Worm (Caenorhabditis elegans) whole organism, L4 larva: ENCODE measurements around the gene T24A6.20.

Source experiments
- F37D6.2 ChIP-seq: sonication (generic microtip); optimal IDR thresholded peaks from 2 replicates; lab custom pipeline; 2016; ENCODE audit warnings: mild to moderate bottlenecking, missing genetic modification characterization, missing compliant biosample characterization
- F49E8.2 ChIP-seq: sonication (generic microtip); optimal IDR thresholded peaks from 2 replicates; lab custom pipeline; 2016; ENCODE audit warnings: missing compliant biosample characterization, mild to moderate bottlenecking, missing genetic modification characterization, borderline replicate concordance
- R02D3.7 ChIP-seq: fragments of 150-350 bp; sonication (generic microtip); optimal IDR thresholded peaks from 3 replicates; lab custom pipeline; 2014; ENCODE audit warnings: missing biosample characterization, missing genetic modification characterization
- Y75B8A.6 ChIP-seq: fragments of 200-800 bp; sonication (Bioruptor generic); IDR thresholded peaks from 2 replicates; pipeline ENCODE4 v1.3.6; 2022; ENCODE audit warnings: missing genetic modification reagents, missing genetic modification characterization, missing compliant biosample characterization
- aly-2 ChIP-seq: sonication (generic microtip); optimal IDR thresholded peaks from 2 replicates; lab custom pipeline; 2018; ENCODE audit warnings: missing biosample characterization, missing genetic modification characterization
- arid-1 ChIP-seq: fragments of 200-800 bp; sonication (Bioruptor generic); conservative IDR thresholded peaks from 2 replicates; pipeline ENCODE4 v1.3.6; 2022; ENCODE audit warnings: missing genetic modification reagents, missing genetic modification characterization, missing compliant biosample characterization
- attf-4 ChIP-seq: sonication (generic microtip); optimal IDR thresholded peaks from 3 replicates; lab custom pipeline; 2017; ENCODE audit warnings: missing biosample characterization, missing genetic modification characterization
- ceh-28 ChIP-seq: fragments of 150-350 bp; optimal IDR thresholded peaks from 2 replicates; lab custom pipeline; 2014; ENCODE audit warnings: missing biosample characterization, missing genetic modification reagents, missing genetic modification characterization
- ceh-32 ChIP-seq: sonication (generic microtip); optimal IDR thresholded peaks from 2 replicates; lab custom pipeline; 2016; ENCODE audit warnings: mild to moderate bottlenecking, missing genetic modification characterization, missing compliant biosample characterization; ENCODE audit not compliant: poor library complexity
- ceh-44 ChIP-seq: fragments of 200-800 bp; sonication (Bioruptor generic); IDR thresholded peaks from 2 replicates; pipeline ENCODE4 v1.3.6; 2022; ENCODE audit warnings: missing genetic modification reagents, missing genetic modification characterization, missing compliant biosample characterization
- cey-2 ChIP-seq: sonication (generic microtip); optimal IDR thresholded peaks from 3 replicates; lab custom pipeline; 2017; ENCODE audit warnings: missing genetic modification characterization, mild to moderate bottlenecking, missing compliant biosample characterization, antibody characterized with exemption, borderline replicate concordance; ENCODE audit not compliant: insufficient read depth
- ctbp-1 ChIP-seq: fragments of 200-800 bp; sonication (Bioruptor generic); IDR thresholded peaks from 2 replicates; pipeline ENCODE4 v1.3.6; 2022; ENCODE audit warnings: missing genetic modification reagents, missing genetic modification characterization, missing compliant biosample characterization
- daf-12 ChIP-seq: fragments of 150-350 bp; optimal IDR thresholded peaks from 2 replicates; lab custom pipeline; 2014; ENCODE audit warnings: missing biosample characterization, missing genetic modification reagents, missing genetic modification characterization
- daf-16 ChIP-seq, 3 experiments: sonication (generic microtip); optimal IDR thresholded peaks; 2 replicates each; lab custom pipeline; 2016 to 2017; ENCODE audit warnings: missing genetic modification characterization in 3 of 3, missing genetic modification reagents in 3 of 3, mild to moderate bottlenecking in 2 of 3, missing compliant biosample characterization in 2 of 3, missing biosample characterization in 1 of 3, moderate library complexity in 1 of 3
- dmd-8 ChIP-seq: fragments of 200-800 bp; sonication (Bioruptor generic); IDR thresholded peaks from 2 replicates; pipeline ENCODE4 v1.3.6; 2022; ENCODE audit warnings: missing genetic modification characterization, missing compliant biosample characterization
- dpl-1 ChIP-seq: fragments of 150-350 bp; optimal IDR thresholded peaks from 2 replicates; lab custom pipeline; 2014; ENCODE audit warnings: missing biosample characterization, missing genetic modification reagents, missing genetic modification characterization
- dve-1 ChIP-seq: sonication (generic microtip); optimal IDR thresholded peaks from 2 replicates; lab custom pipeline; 2017; ENCODE audit warnings: antibody characterized with exemption, mild to moderate bottlenecking, missing genetic modification characterization, missing compliant biosample characterization; ENCODE audit not compliant: insufficient read depth
- gei-8 ChIP-seq: fragments of 200-800 bp; sonication (Bioruptor generic); optimal IDR thresholded peaks from 2 replicates; lab custom pipeline; 2018; ENCODE audit warnings: mild to moderate bottlenecking, missing genetic modification characterization, missing compliant biosample characterization
- hif-1 ChIP-seq, 2 experiments: sonication (generic microtip); optimal IDR thresholded peaks; 2 replicates each; lab custom pipeline; 2016 to 2017; ENCODE audit warnings: missing compliant biosample characterization in 2 of 2, missing genetic modification characterization in 2 of 2, missing genetic modification reagents in 2 of 2, missing genotype in 2 of 2, mild to moderate bottlenecking in 1 of 2
- hlh-11 ChIP-seq: fragments of 200-800 bp; sonication (Bioruptor generic); optimal IDR thresholded peaks from 2 replicates; lab custom pipeline; 2018; ENCODE audit warnings: mild to moderate bottlenecking, missing genetic modification characterization, missing compliant biosample characterization
- hlh-30 ChIP-seq: sonication (generic microtip); optimal IDR thresholded peaks from 2 replicates; lab custom pipeline; 2017; ENCODE audit warnings: antibody characterized with exemption, mild to moderate bottlenecking, missing genetic modification characterization, missing compliant biosample characterization; ENCODE audit not compliant: insufficient read depth
- hmg-1.1 ChIP-seq: fragments of 200-800 bp; sonication (Bioruptor generic); IDR thresholded peaks from 2 replicates; pipeline ENCODE4 v1.3.6; 2022; ENCODE audit warnings: missing genetic modification reagents, missing genetic modification characterization, missing compliant biosample characterization
- lim-7 ChIP-seq: fragments of 200-800 bp; sonication (Bioruptor generic); IDR thresholded peaks from 2 replicates; pipeline ENCODE4 v1.3.6; 2022; ENCODE audit warnings: missing genetic modification characterization, missing compliant biosample characterization
- lin-1 ChIP-seq: fragments of 200-800 bp; sonication (Bioruptor generic); IDR thresholded peaks from 2 replicates; pipeline ENCODE4 v1.3.6; 2022; ENCODE audit warnings: missing genetic modification reagents, missing genetic modification characterization, missing compliant biosample characterization
- lin-13 ChIP-seq: fragments of 150-350 bp; optimal IDR thresholded peaks from 2 replicates; lab custom pipeline; 2014; ENCODE audit warnings: missing biosample characterization, missing genetic modification reagents, missing genetic modification characterization
- lin-15B ChIP-seq: fragments of 150-350 bp; sonication (generic microtip); optimal IDR thresholded peaks from 3 replicates; lab custom pipeline; 2014; ENCODE audit warnings: missing biosample characterization, missing genetic modification characterization
- lin-29 ChIP-seq: fragments of 200-800 bp; sonication (Bioruptor generic); IDR thresholded peaks from 2 replicates; pipeline ENCODE4 v1.3.6; 2022; ENCODE audit warnings: missing genetic modification reagents, missing genetic modification characterization, missing compliant biosample characterization
- lin-38 ChIP-seq: fragments of 200-800 bp; sonication (Bioruptor generic); IDR thresholded peaks from 2 replicates; pipeline ENCODE4 v1.3.6; 2022; ENCODE audit warnings: missing genetic modification reagents, missing genetic modification characterization, missing compliant biosample characterization
- mdl-1 ChIP-seq, 2 experiments: fragments of 150-350 bp in 1 of 2; sonication (generic microtip) in 1 of 2; optimal IDR thresholded peaks; 2 replicates each; lab custom pipeline; 2014 to 2017; ENCODE audit warnings: missing biosample characterization in 2 of 2, missing genetic modification characterization in 2 of 2
- mep-1 ChIP-seq: fragments of 150-350 bp; sonication (generic microtip); optimal IDR thresholded peaks from 3 replicates; lab custom pipeline; 2014; ENCODE audit warnings: missing biosample characterization, missing genetic modification characterization
- mes-2 ChIP-seq: sonication (generic microtip); optimal IDR thresholded peaks from 2 replicates; lab custom pipeline; 2016; ENCODE audit warnings: missing genotype, mild to moderate bottlenecking, missing genetic modification characterization, missing compliant biosample characterization; ENCODE audit not compliant: poor library complexity, severe bottlenecking
- mxl-2 ChIP-seq: fragments of 200-800 bp; sonication (Bioruptor generic); conservative IDR thresholded peaks from 2 replicates; pipeline ENCODE4 v1.3.6; 2022; ENCODE audit warnings: missing genetic modification reagents, missing genetic modification characterization, missing compliant biosample characterization
- nhr-10 ChIP-seq: fragments of 150-350 bp; optimal IDR thresholded peaks from 2 replicates; lab custom pipeline; 2014; ENCODE audit warnings: missing biosample characterization, missing genetic modification characterization
- nhr-237 ChIP-seq: sonication (generic microtip); optimal IDR thresholded peaks from 2 replicates; lab custom pipeline; 2017; ENCODE audit warnings: missing biosample characterization, missing genetic modification characterization
- nhr-25 ChIP-seq: sonication (generic microtip); optimal IDR thresholded peaks from 2 replicates; lab custom pipeline; 2017; ENCODE audit warnings: missing genetic modification characterization, mild to moderate bottlenecking, missing compliant biosample characterization, antibody characterized with exemption, moderate library complexity, borderline replicate concordance; ENCODE audit not compliant: insufficient read depth
- nhr-41 ChIP-seq: fragments of 200-800 bp; sonication (Bioruptor generic); IDR thresholded peaks from 2 replicates; pipeline ENCODE4 v1.3.6; 2022; ENCODE audit warnings: missing genetic modification reagents, missing genetic modification characterization, missing compliant biosample characterization
- nhr-48 ChIP-seq: sonication (generic microtip); optimal IDR thresholded peaks from 2 replicates; lab custom pipeline; 2016; ENCODE audit warnings: mild to moderate bottlenecking, missing genetic modification characterization, missing compliant biosample characterization
- nhr-77 ChIP-seq: fragments of 150-350 bp; optimal IDR thresholded peaks from 2 replicates; lab custom pipeline; 2014; ENCODE audit warnings: missing biosample characterization, missing genetic modification characterization
- pha-4 ChIP-seq, 2 experiments: fragments of 150-350 bp in 1 of 2; fragments of 200-800 bp in 1 of 2; sonication (Bioruptor generic) in 1 of 2; IDR thresholded peaks in 1 of 2; optimal IDR thresholded peaks in 1 of 2; 2 replicates each; pipeline versions ENCODE4 v1.3.6 to Lab custom; 2014 to 2022; ENCODE audit warnings: missing genetic modification characterization in 2 of 2, missing genetic modification reagents in 2 of 2, missing biosample characterization in 1 of 2, missing compliant biosample characterization in 1 of 2
- php-3 ChIP-seq: fragments of 200-800 bp; sonication (Bioruptor generic); IDR thresholded peaks from 2 replicates; pipeline ENCODE4 v1.3.6; 2022; ENCODE audit warnings: missing genetic modification reagents, missing genetic modification characterization, missing compliant biosample characterization
- set-16 ChIP-seq: fragments of 200-800 bp; sonication (Bioruptor generic); IDR thresholded peaks from 2 replicates; pipeline ENCODE4 v1.3.6; 2022; ENCODE audit warnings: missing genetic modification reagents, missing genetic modification characterization, missing compliant biosample characterization
- snpc-1.2 ChIP-seq: fragments of 200-800 bp; sonication (Bioruptor generic); IDR thresholded peaks from 2 replicates; pipeline ENCODE4 v1.3.6; 2022; ENCODE audit warnings: missing genetic modification reagents, missing genetic modification characterization, missing compliant biosample characterization
- zag-1 ChIP-seq: fragments of 150-350 bp; optimal IDR thresholded peaks from 2 replicates; lab custom pipeline; 2014; ENCODE audit warnings: missing biosample characterization, missing genetic modification characterization
- zfp-2 ChIP-seq: sonication (generic microtip); optimal IDR thresholded peaks from 2 replicates; lab custom pipeline; 2016; ENCODE audit warnings: mild to moderate bottlenecking, missing genetic modification characterization, missing compliant biosample characterization
- zfp-3 ChIP-seq: fragments of 200-800 bp; sonication (Bioruptor generic); conservative IDR thresholded peaks from 2 replicates; pipeline ENCODE4 v1.3.6; 2022; ENCODE audit warnings: missing genetic modification reagents, missing genetic modification characterization, missing compliant biosample characterization

T24A6.20 gene

ce11 chrV:3585011-3585410 lies 32.1 kb downstream of the T24A6.20 start (continued):
- TF ChIP-seq arid-1 (GFP tag; lab: Robert Waterston, UW), result peak; percentile 51; the same call in 1 of the 2 replicates
- TF ChIP-seq nhr-25 (tag; lab: Kevin White, UChicago), result no peak
- no peak for TF ChIP-seq ceh-28
- no peak for TF ChIP-seq gei-8
- TF ChIP-seq aly-2 (tag; lab: Kevin White, UChicago), result no peak
- no peak for TF ChIP-seq mxl-2 (GFP tag; lab: Robert Waterston, UW)
- TF ChIP-seq mdl-1 (tag; optimal IDR thresholded peaks at IDR 0.05; lab: Kevin White, UChicago), result no peak
- no peak for TF ChIP-seq lin-1 (GFP tag; lab: Robert Waterston, UW)
- TF ChIP-seq nhr-77 (tag; lab: Kevin White, UChicago), result no peak
- no peak for TF ChIP-seq F37D6.2 (tag; lab: Kevin White, UChicago)
- TF ChIP-seq pha-4 (GFP tag; IDR thresholded peaks at IDR 0.05; lab: Robert Waterston, UW), result no peak; the same call in 1 of the 2 replicates
- no peak for TF ChIP-seq pha-4 (tag; optimal IDR thresholded peaks at IDR 0.05; lab: Kevin White, UChicago)
- no peak for TF ChIP-seq hmg-1.1 (GFP tag; lab: Robert Waterston, UW)
- TF ChIP-seq zfp-2 (tag; lab: Kevin White, UChicago), result no peak
- TF ChIP-seq nhr-48 (tag; lab: Kevin White, UChicago), result no peak
- no peak for TF ChIP-seq nhr-41 (GFP tag; lab: Robert Waterston, UW)
- TF ChIP-seq lin-15B (tag; lab: Kevin White, UChicago), result no peak
- no peak for TF ChIP-seq dpl-1 (GFP tag; lab: Kevin White, UChicago)
- no peak for TF ChIP-seq cey-2
- TF ChIP-seq ceh-32 (tag; lab: Kevin White, UChicago), result no peak
- no peak for TF ChIP-seq attf-4 (tag; lab: Kevin White, UChicago)
- peak; percentile 74 for TF ChIP-seq snpc-1.2 (GFP tag; lab: Robert Waterston, UW)
- TF ChIP-seq dmd-8 (GFP tag; lab: Robert Waterston, UW), result peak; percentile 40; the same call in 1 of the 2 replicates
- TF ChIP-seq zag-1 (tag; lab: Kevin White, UChicago), result no peak
- TF ChIP-seq ctbp-1 (GFP tag; lab: Robert Waterston, UW), result peak; percentile 13; the same call in 1 of the 2 replicates
- TF ChIP-seq ceh-44, result no peak
- no peak for TF ChIP-seq php-3
- TF ChIP-seq zfp-3 (GFP tag; lab: Robert Waterston, UW), result no peak
- TF ChIP-seq dve-1 (tag; lab: Kevin White, UChicago), result no peak
- TF ChIP-seq daf-16 (GFP tag; optimal IDR thresholded peaks at IDR 0.05; lab: Kevin White, UChicago), result no peak
- TF ChIP-seq daf-16 (tag; optimal IDR thresholded peaks at IDR 0.05; lab: Kevin White, UChicago), result peak; percentile 42
- TF ChIP-seq nhr-237 (tag; lab: Kevin White, UChicago), result no peak
- TF ChIP-seq Y75B8A.6, result no peak
- no peak for TF ChIP-seq R02D3.7 (tag; lab: Kevin White, UChicago)

DNA sequence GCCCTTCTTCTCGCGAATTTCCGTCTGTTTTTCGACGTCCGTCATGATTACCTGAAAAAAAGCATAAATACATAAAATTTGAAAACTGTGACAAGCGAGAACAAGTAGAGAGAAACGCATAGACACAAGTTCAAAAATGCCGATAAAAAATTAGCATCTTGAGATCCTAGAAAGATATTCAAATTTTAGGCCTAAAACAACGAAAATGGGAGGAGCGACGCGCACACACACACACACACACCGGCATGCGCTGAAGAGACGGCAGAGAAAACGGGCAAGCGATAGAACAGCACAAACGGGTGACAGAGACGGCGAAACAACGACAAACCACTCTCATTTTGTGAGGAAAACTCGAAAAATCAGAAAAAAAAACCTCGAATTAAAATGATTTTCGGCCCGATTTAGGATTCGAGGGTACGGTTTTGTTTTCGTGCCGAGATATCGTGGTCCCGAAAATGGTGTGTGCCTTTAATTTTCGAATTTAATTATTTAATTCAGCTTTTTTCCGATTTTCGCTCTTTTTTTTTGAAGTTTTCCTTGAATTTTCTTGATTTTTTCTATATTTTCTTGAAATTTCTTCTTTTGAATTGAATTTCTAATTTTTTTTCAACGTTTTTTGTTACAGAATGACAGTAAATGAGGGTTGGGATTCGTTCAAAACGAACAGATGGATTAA lies 33.2 kb downstream of the T24A6.20 start, which contains the start of the genes rpl-11.1 and T22F3.2:
rpl-11.1 (minus strand) TSS at position 51 of the 676 bp plus-strand sequence.
T22F3.2 (plus strand) TSS at position 626 of the 676 bp plus-strand sequence.
- TF ChIP-seq cey-2 (no peak), hif-1 (tag; optimal IDR thresholded peaks at IDR 0.05; lab: Kevin White, UChicago) (peak in 1 of 2 experiments; percentile 34), set-16 (no peak), hlh-11 (peak; percentile 5), nhr-25 (tag; lab: Kevin White, UChicago) (no peak), daf-16 (GFP tag; optimal IDR thresholded peaks at IDR 0.05; lab: Kevin White, UChicago) (no peak), daf-16 (tag; optimal IDR thresholded peaks at IDR 0.05; lab: Kevin White, UChicago) (peak; percentile 9), mep-1 (tag; lab: Kevin White, UChicago) (peak; percentile 9), lin-13 (no peak), daf-12 (no peak), hmg-1.1 (GFP tag; lab: Robert Waterston, UW) (peak; percentile 42; the same call in 1 of the 2 replicates), nhr-10 (no peak), pha-4 (GFP tag; IDR thresholded peaks at IDR 0.05; lab: Robert Waterston, UW) (no peak), pha-4 (tag; optimal IDR thresholded peaks at IDR 0.05; lab: Kevin White, UChicago) (no peak), lin-38 (no peak), hlh-30 (tag; lab: Kevin White, UChicago) (peak; percentile 22), mes-2 (tag; lab: Kevin White, UChicago) (no peak), R02D3.7 (tag; lab: Kevin White, UChicago) (no peak), F49E8.2 (tag; lab: Kevin White, UChicago) (no peak), lin-29 (GFP tag; lab: Robert Waterston, UW) (no peak), lim-7 (GFP tag; lab: Robert Waterston, UW) (no peak)
